Worm (Caenorhabditis elegans): ENCODE measurements around the gene ZK105.8.

- TF ChIP-seq cog-1 (tag; optimal IDR thresholded peaks at IDR 0.05) (no peak), tab-1 (GFP tag; IDR thresholded peaks at IDR 0.05) (no peak), ztf-23 (GFP tag; IDR thresholded peaks at IDR 0.05) (no peak), ref-1 (GFP tag; conservative IDR thresholded peaks at IDR 0.05) (no peak), klf-2 (GFP tag; conservative IDR thresholded peaks at IDR 0.05) (no peak), flt-1 (GFP tag; IDR thresholded peaks at IDR 0.05) (no peak)
Observed at ce11 chrV:7770961-7771360, 46.7 kb downstream of the ZK105.8 start, which contains the start of gene frpr-3.

All from whole organism, midembryonic.